Fruit fly (Drosophila melanogaster) whole organism, adult: ENCODE data around the gene Best4.

Experiments
- bab1 ChIP-seq: fragments of 200-800 bp; sonication (Bioruptor generic); optimal IDR thresholded peaks from 3 replicates; lab custom pipeline; 2019; ENCODE audit warnings: missing biosample characterization, mild to moderate bottlenecking, missing genetic modification characterization, moderate library complexity
- cic ChIP-seq: fragments of 200-800 bp; sonication (Bioruptor generic); optimal IDR thresholded peaks from 2 replicates; lab custom pipeline; 2017; ENCODE audit warnings: missing biosample characterization, mild to moderate bottlenecking, missing genetic modification characterization, moderate library complexity
- kay ChIP-seq: fragments of 200-800 bp; sonication (Bioruptor generic); peaks from one replicate; lab custom pipeline; 2016; ENCODE audit warnings: missing biosample characterization, missing genetic modification characterization, borderline replicate concordance

- TF ChIP-seq bab1 (GFP tag; lab: Kevin White, UChicago): no peak
- TF ChIP-seq cic (GFP tag; lab: Kevin White, UChicago): no peak
- TF ChIP-seq kay (GFP tag; lab: Kevin White, UChicago): no peak
These were observed 49.1 kb downstream of the Best4 start for dm6 chr3L:15347695-15348465.
